Fruit fly (Drosophila melanogaster): Measurements from ENCODE around the gene GCS1.

The GCS1 gene

DNA sequence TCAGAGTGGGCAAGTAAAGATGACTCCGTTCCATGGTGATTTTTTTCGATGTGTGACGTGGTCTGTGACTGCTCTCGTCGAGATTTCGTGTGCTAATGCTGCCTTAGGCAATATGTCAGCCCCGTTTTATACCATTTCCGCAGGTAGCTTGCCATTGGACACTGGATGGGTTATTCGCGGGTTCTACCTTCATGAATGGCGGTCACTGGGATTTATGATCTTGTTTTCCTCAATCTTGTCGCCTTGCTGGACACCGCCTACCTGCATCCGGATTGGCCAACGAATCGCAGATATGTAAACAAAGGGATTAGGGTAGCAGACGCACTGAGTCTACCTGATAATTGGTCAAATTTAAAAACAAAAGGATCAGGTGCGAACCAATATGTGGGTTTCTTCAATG, 25.5 kb downstream of the GCS1 start, which contains the start of gene sisA:
sisA (minus strand) TSS at position 101 of the 400 bp plus-strand sequence.
- no peak for TF ChIP-seq psq (optimal IDR thresholded peaks at IDR 0.05)

DNA sequence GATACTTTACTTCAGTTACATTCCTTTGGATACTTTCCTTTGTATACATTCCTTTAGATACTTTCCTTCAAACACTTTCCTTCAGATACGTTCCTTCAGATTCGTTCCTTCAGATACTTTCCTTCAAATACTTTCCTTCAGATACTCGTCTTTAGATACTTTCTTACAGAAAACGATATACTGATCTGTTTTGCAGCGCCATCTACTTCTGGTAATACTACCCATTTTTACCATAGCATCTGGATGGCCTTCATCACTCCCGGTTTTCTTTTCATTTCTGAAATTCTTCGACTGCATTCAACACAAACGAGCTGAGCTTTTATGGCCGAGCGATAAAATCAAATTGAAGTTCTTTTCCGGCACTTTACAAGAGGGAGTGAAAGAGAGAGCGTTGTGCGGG, 27.9 kb downstream of the GCS1 start:
- TF ChIP-seq EcR (GFP tag; optimal IDR thresholded peaks at IDR 0.05), result no peak
- no peak for TF ChIP-seq usp (GFP tag; optimal IDR thresholded peaks at IDR 0.05)
- no peak for TF ChIP-seq Dll (optimal IDR thresholded peaks at IDR 0.05)
- no peak for TF ChIP-seq pan (optimal IDR thresholded peaks at IDR 0.05)
- TF ChIP-seq psq (optimal IDR thresholded peaks at IDR 0.05), result no peak
- no peak for TF ChIP-seq CG8478 (optimal IDR thresholded peaks at IDR 0.05)

DNA sequence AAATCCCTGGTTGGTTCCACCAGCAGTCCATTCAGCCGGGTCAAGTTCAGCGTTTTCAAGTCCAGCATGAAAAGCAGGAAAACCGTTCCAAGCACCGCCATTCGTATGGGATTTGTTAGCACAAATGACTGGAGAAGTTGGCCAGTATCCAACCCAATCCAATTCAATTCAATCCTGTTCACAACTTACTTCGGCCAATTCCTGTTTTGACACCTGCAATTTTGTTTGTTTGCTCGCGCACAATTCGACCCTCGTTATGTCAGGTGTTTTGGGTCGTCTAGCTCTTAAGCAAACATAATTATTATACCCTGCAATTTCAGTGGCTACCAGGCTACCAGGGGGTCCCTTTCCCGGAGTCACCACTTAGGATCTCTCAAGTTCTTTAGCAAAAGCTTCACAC, 36.7 kb downstream of the GCS1 start, which contains the start of gene Ir10a:
Ir10a (minus strand) TSS at position 101 of the 400 bp plus-strand sequence.
- TF ChIP-seq psq (optimal IDR thresholded peaks at IDR 0.05) (no peak), EcR (GFP tag; optimal IDR thresholded peaks at IDR 0.05) (no peak), CG8478 (optimal IDR thresholded peaks at IDR 0.05) (no peak), pan (optimal IDR thresholded peaks at IDR 0.05) (no peak), usp (GFP tag; optimal IDR thresholded peaks at IDR 0.05) (no peak), Dll (optimal IDR thresholded peaks at IDR 0.05) (no peak)

DNA sequence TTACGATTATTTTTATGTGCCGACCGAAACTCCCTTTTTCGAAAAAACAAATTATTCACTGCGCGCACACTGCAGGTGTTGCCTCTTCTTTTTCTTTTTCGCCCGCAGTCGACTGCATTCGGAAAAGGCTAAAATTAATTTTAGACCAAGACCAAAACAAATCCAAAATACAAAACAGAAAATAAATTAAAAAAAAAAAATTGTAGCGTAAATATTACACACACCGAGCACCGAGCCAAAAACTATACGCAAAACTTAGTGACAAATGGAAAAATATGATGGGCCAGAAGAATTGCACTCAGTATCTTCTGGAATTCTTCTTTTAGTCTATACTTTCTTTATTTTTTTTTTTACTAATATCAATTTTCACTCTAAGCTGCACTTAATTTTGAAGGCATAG, 45.1 kb downstream of the GCS1 start, which contains the start of gene CG44422:
CG44422 (minus strand) TSS at position 101 of the 400 bp plus-strand sequence.
- TF ChIP-seq CG8478 (optimal IDR thresholded peaks at IDR 0.05) (no peak), pan (optimal IDR thresholded peaks at IDR 0.05) (no peak), psq (optimal IDR thresholded peaks at IDR 0.05) (no peak), usp (GFP tag; optimal IDR thresholded peaks at IDR 0.05) (no peak)

DNA sequence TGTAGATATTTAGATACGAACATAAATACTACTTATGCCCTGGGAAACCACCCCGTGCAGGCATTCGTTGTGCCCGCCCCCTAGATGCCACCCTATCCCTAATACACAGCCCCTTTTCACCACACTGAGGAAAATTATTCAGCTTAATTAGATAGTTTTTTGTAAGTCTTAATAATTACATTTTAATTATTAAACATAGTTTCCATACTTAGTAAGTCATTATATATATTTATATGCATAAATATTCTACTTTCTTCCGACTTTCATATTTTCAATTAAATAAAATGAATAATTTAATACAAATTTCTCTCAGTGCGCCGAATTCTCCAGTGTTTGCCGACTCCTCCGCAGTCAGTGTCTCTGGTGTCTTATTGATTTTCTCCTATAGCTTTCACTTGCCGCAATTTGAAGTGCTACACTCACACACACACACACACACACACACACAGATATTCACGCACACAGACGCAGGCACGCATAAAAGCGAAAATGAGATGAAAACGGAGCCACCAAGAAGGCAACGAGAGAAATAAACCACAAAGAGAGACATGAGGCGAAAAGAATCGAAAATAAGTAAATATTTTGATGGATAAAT, 52.3 kb downstream of the GCS1 start:
- TF ChIP-seq CG8478 (optimal IDR thresholded peaks at IDR 0.05) (no peak), pan (optimal IDR thresholded peaks at IDR 0.05) (no peak), psq (optimal IDR thresholded peaks at IDR 0.05) (no peak), EcR (GFP tag; optimal IDR thresholded peaks at IDR 0.05) (no peak), usp (GFP tag; optimal IDR thresholded peaks at IDR 0.05) (no peak)

Data from whole organism.